Worm (Caenorhabditis elegans) whole organism, mixed stage, embryonic: ENCODE measurements around the gene eif-1.

ENCODE experiments used
- blmp-1 ChIP-seq: fragments of 150-350 bp; optimal IDR thresholded peaks from 2 replicates; lab custom pipeline; 2014; ENCODE audit warnings: missing biosample characterization, missing genetic modification characterization
- ceh-43 ChIP-seq: fragments of 200-800 bp; sonication (Bioruptor generic); optimal IDR thresholded peaks from 2 replicates; lab custom pipeline; 2018; ENCODE audit warnings: mild to moderate bottlenecking, missing genetic modification characterization, moderate library complexity, missing compliant biosample characterization
- elt-3 ChIP-seq: fragments of 150-350 bp; optimal IDR thresholded peaks from 2 replicates; lab custom pipeline; 2014; ENCODE audit warnings: missing biosample characterization, missing genetic modification characterization
- ham-2 ChIP-seq: fragments of 200-800 bp; sonication (Bioruptor generic); optimal IDR thresholded peaks from 2 replicates; lab custom pipeline; 2018; ENCODE audit warnings: mild to moderate bottlenecking, missing genetic modification characterization, missing compliant biosample characterization
- lsy-2 ChIP-seq: fragments of 150-350 bp; optimal IDR thresholded peaks from 2 replicates; lab custom pipeline; 2014; ENCODE audit warnings: missing biosample characterization, missing genetic modification characterization
- nhr-12 ChIP-seq: fragments of 150-350 bp; optimal IDR thresholded peaks from 2 replicates; lab custom pipeline; 2014; ENCODE audit warnings: missing biosample characterization, missing genetic modification characterization
- nhr-28 ChIP-seq: fragments of 150-350 bp; optimal IDR thresholded peaks from 2 replicates; lab custom pipeline; 2014; ENCODE audit warnings: missing biosample characterization, missing genetic modification characterization
- nhr-76 ChIP-seq: sonication (generic microtip); optimal IDR thresholded peaks from 2 replicates; lab custom pipeline; 2017; ENCODE audit warnings: missing biosample characterization, missing genetic modification characterization
- pha-4 ChIP-seq: fragments of 150-350 bp; optimal IDR thresholded peaks from 2 replicates; lab custom pipeline; 2018; ENCODE audit warnings: missing biosample characterization, missing genetic modification reagents, missing genetic modification characterization
- sem-2 ChIP-seq: fragments of 200-800 bp; sonication (Bioruptor generic); optimal IDR thresholded peaks from 2 replicates; lab custom pipeline; 2018; ENCODE audit warnings: mild to moderate bottlenecking, missing genetic modification characterization, missing compliant biosample characterization
- unc-39 ChIP-seq: fragments of 150-350 bp; optimal IDR thresholded peaks from 2 replicates; lab custom pipeline; 2014; ENCODE audit warnings: missing biosample characterization, missing genetic modification characterization
- ztf-11 ChIP-seq: fragments of 150-350 bp; optimal IDR thresholded peaks from 2 replicates; lab custom pipeline; 2014; ENCODE audit warnings: missing biosample characterization, missing genetic modification characterization

DNA sequence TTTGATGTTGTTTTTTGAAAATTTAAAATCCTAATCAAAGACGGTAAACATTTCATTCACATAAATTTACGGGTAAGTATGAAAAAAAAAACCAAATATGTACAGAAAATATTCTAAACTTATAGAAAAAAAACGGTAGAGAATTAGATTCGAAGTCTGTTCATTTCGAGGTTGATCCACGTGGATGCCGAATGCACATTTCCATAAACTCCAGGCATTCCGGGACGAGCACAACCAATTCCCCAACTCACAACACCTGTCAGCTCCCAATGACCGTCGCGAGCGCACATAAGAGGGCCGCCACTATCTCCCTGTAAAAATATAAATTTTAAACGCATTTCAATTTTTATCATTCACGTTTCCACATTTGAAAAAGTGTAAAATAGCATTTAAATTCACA lies 45.3 kb downstream of the eif-1 start:
- no peak for TF ChIP-seq nhr-12 (tag; lab: Kevin White, UChicago)
- no peak for TF ChIP-seq ham-2 (GFP tag; lab: Kevin White, UChicago)
- TF ChIP-seq nhr-28 (tag; lab: Kevin White, UChicago), result no peak
- no peak for TF ChIP-seq nhr-76 (tag; lab: Kevin White, UChicago)
- no peak for TF ChIP-seq ztf-11 (tag; lab: Kevin White, UChicago)
- TF ChIP-seq ceh-43 (GFP tag; lab: Kevin White, UChicago), result no peak
- TF ChIP-seq pha-4, result no peak
- TF ChIP-seq blmp-1 (tag; lab: Kevin White, UChicago), result no peak
- no peak for TF ChIP-seq sem-2
- no peak for TF ChIP-seq elt-3 (tag; lab: Kevin White, UChicago)
- TF ChIP-seq unc-39 (tag; lab: Kevin White, UChicago), result no peak
- TF ChIP-seq lsy-2 (tag; lab: Kevin White, UChicago), result no peak
